Worm (Caenorhabditis elegans) whole organism, young adult: ENCODE results near the gene sri-50.
"Not testable (repeated sequence)": the region's sequence is repeated elsewhere in the genome, so short reads cannot be mapped to it uniquely, and the experiment has no call there.

ENCODE experiments used
- C06A6.2 ChIP-seq: fragments of 200-800 bp; sonication (Bioruptor generic); conservative IDR thresholded peaks from 2 replicates; pipeline ENCODE4 v1.3.6; 2022; ENCODE audit warnings: missing genetic modification characterization, missing compliant biosample characterization
- F37B4.10 ChIP-seq: fragments of 200-800 bp; sonication (Bioruptor generic); IDR thresholded peaks from 2 replicates; pipeline ENCODE4 v1.3.6; 2022; ENCODE audit warnings: missing genetic modification characterization, missing compliant biosample characterization
- F57A8.1 ChIP-seq: fragments of 200-800 bp; sonication (Bioruptor generic); optimal IDR thresholded peaks from 2 replicates; lab custom pipeline; 2018; ENCODE audit warnings: mild to moderate bottlenecking, missing genetic modification characterization, moderate library complexity, missing compliant biosample characterization
- Y53G8AR.9 ChIP-seq: fragments of 200-800 bp; sonication (Bioruptor generic); conservative IDR thresholded peaks from 2 replicates; pipeline ENCODE4 v1.3.6; 2022; ENCODE audit warnings: missing genetic modification reagents, missing genetic modification characterization, missing compliant biosample characterization
- Y67H2A.10 ChIP-seq: fragments of 200-800 bp; sonication (Bioruptor generic); conservative IDR thresholded peaks from 2 replicates; pipeline ENCODE4 v1.3.6; 2022; ENCODE audit warnings: missing genetic modification reagents, missing genetic modification characterization, missing compliant biosample characterization
- attf-6 ChIP-seq: fragments of 200-800 bp; sonication (Bioruptor generic); IDR thresholded peaks from 2 replicates; pipeline ENCODE4 v1.3.6; 2022; ENCODE audit warnings: missing genetic modification reagents, missing genetic modification characterization, missing compliant biosample characterization
- ceh-100 ChIP-seq: fragments of 200-800 bp; sonication (Bioruptor generic); IDR thresholded peaks from 2 replicates; pipeline ENCODE4 v1.3.6; 2022; ENCODE audit warnings: missing genetic modification reagents, missing genetic modification characterization, missing compliant biosample characterization
- dox-1 ChIP-seq: fragments of 200-800 bp; sonication (Bioruptor generic); IDR thresholded peaks from 2 replicates; pipeline ENCODE4 v1.3.6; 2022; ENCODE audit warnings: missing genetic modification reagents, missing genetic modification characterization, missing compliant biosample characterization
- dpff-1 ChIP-seq: sonication (generic microtip); optimal IDR thresholded peaks from 2 replicates; lab custom pipeline; 2017; ENCODE audit warnings: mild to moderate bottlenecking, missing genetic modification characterization, missing compliant biosample characterization
- egrh-3 ChIP-seq: fragments of 200-800 bp; sonication (Bioruptor generic); IDR thresholded peaks from 2 replicates; pipeline ENCODE4 v1.3.6; 2022; ENCODE audit warnings: missing genetic modification reagents, missing genetic modification characterization, missing compliant biosample characterization
- hsf-1 ChIP-seq: fragments of 200-800 bp; sonication (Bioruptor generic); IDR thresholded peaks from 2 replicates; pipeline ENCODE4 v1.3.6; 2022; ENCODE audit warnings: missing genetic modification reagents, missing genetic modification characterization, missing compliant biosample characterization
- lag-1 ChIP-seq: fragments of 200-800 bp; sonication (Bioruptor generic); IDR thresholded peaks from 2 replicates; pipeline ENCODE4 v1.3.6; 2022; ENCODE audit warnings: missing genetic modification reagents, missing genetic modification characterization, missing compliant biosample characterization
- let-607 ChIP-seq, 2 experiments: fragments of 200-800 bp in 1 of 2; sonication (Bioruptor generic) in 1 of 2; sonication (generic microtip) in 1 of 2; optimal IDR thresholded peaks; 2 replicates each; lab custom pipeline; 2016 to 2018; ENCODE audit warnings: mild to moderate bottlenecking in 2 of 2, missing compliant biosample characterization in 2 of 2, missing genetic modification characterization in 2 of 2, moderate library complexity in 2 of 2, missing genotype in 1 of 2
- lin-26 ChIP-seq: fragments of 200-800 bp; sonication (Bioruptor generic); IDR thresholded peaks from 2 replicates; pipeline ENCODE4 v1.3.6; 2022; ENCODE audit warnings: missing genetic modification reagents, missing genetic modification characterization, missing compliant biosample characterization
- lin-40 ChIP-seq: sonication (generic microtip); optimal IDR thresholded peaks from 2 replicates; lab custom pipeline; 2016; ENCODE audit warnings: missing genetic modification characterization, mild to moderate bottlenecking, missing compliant biosample characterization, missing genotype, missing genetic modification reagents
- lir-1 ChIP-seq: fragments of 200-800 bp; sonication (Bioruptor generic); conservative IDR thresholded peaks from 2 replicates; pipeline ENCODE4 v1.3.6; 2022; ENCODE audit warnings: missing genetic modification reagents, missing genetic modification characterization, missing compliant biosample characterization
- nfya-1 ChIP-seq: sonication (generic microtip); optimal IDR thresholded peaks from 2 replicates; lab custom pipeline; 2017; ENCODE audit warnings: antibody characterized with exemption, missing compliant biosample characterization, missing genetic modification characterization, borderline replicate concordance; ENCODE audit not compliant: insufficient read depth
- nfyb-1 ChIP-seq: fragments of 200-800 bp; sonication (Bioruptor generic); IDR thresholded peaks from 2 replicates; pipeline ENCODE4 v1.3.6; 2022; ENCODE audit warnings: missing genetic modification reagents, missing genetic modification characterization, missing compliant biosample characterization
- nhr-80 ChIP-seq: sonication (generic microtip); optimal IDR thresholded peaks from 2 replicates; lab custom pipeline; 2016; ENCODE audit warnings: missing genetic modification characterization, missing compliant biosample characterization
- pha-4 ChIP-seq: fragments of 150-350 bp; sonication (generic microtip); optimal IDR thresholded peaks from 2 replicates; lab custom pipeline; 2014; ENCODE audit warnings: missing biosample characterization, missing genetic modification reagents, missing genetic modification characterization
- rcor-1 ChIP-seq: fragments of 200-800 bp; sonication (Bioruptor generic); IDR thresholded peaks from 2 replicates; pipeline ENCODE4 v1.3.6; 2022; ENCODE audit warnings: missing genetic modification reagents, missing genetic modification characterization, missing compliant biosample characterization
- sea-2 ChIP-seq: fragments of 200-800 bp; sonication (Bioruptor generic); IDR thresholded peaks from 2 replicates; pipeline ENCODE4 v1.3.6; 2022; ENCODE audit warnings: missing genetic modification characterization, missing compliant biosample characterization
- snpc-3.4 ChIP-seq: sonication (generic microtip); optimal IDR thresholded peaks from 2 replicates; lab custom pipeline; 2017; ENCODE audit warnings: missing genetic modification characterization, mild to moderate bottlenecking, missing compliant biosample characterization, antibody characterized with exemption, moderate library complexity, missing genotype, missing genetic modification reagents
- sptf-2 ChIP-seq: fragments of 200-800 bp; sonication (Bioruptor generic); optimal IDR thresholded peaks from 2 replicates; lab custom pipeline; 2018; ENCODE audit warnings: mild to moderate bottlenecking, missing genetic modification characterization, missing compliant biosample characterization
- zfh-2 ChIP-seq: fragments of 200-800 bp; sonication (Bioruptor generic); conservative IDR thresholded peaks from 2 replicates; pipeline ENCODE4 v1.3.6; 2022; ENCODE audit warnings: missing genetic modification reagents, missing genetic modification characterization, missing compliant biosample characterization

The sri-50 gene

ce11 chrII:3172176-3172575, 31.3 kb upstream of the sri-50 start, which contains the start of gene Y27F2A.10:
Y27F2A.10 (minus strand) TSS chrII:3172276.
- TF ChIP-seq Y67H2A.10 (GFP tag; lab: Robert Waterston, UW): no peak
- no peak for TF ChIP-seq attf-6 (GFP tag; lab: Robert Waterston, UW)
- no peak for TF ChIP-seq nhr-80
- TF ChIP-seq hsf-1 (GFP tag; lab: Robert Waterston, UW): no peak
- TF ChIP-seq nfya-1 (tag; lab: Kevin White, UChicago): no peak
- TF ChIP-seq pha-4 (tag; lab: Kevin White, UChicago): no peak
- TF ChIP-seq ceh-100 (GFP tag; lab: Robert Waterston, UW): no peak
- no peak for TF ChIP-seq let-607 (tag; optimal IDR thresholded peaks at IDR 0.05; lab: Kevin White, UChicago)
- TF ChIP-seq sptf-2 (GFP tag; lab: Kevin White, UChicago): no peak
- TF ChIP-seq dpff-1 (tag; lab: Kevin White, UChicago): no peak
- TF ChIP-seq, all 124 proteins: peak for 0

ce11 chrII:3177663-3178062, 25.9 kb upstream of the sri-50 start, which contains the start of gene sri-40:
sri-40 (plus strand) TSS chrII:3177963.
- not testable (repeated sequence) for TF ChIP-seq Y53G8AR.9, nfyb-1, rcor-1 (GFP tag; lab: Robert Waterston, UW)
- TF ChIP-seq, all 124 proteins: peak for 0; not testable (repeated sequence) for 124

ce11 chrII:3183300-3183840, 20.1 kb upstream of the sri-50 start, which contains the start of the genes Y27F2A.6 and Y27F2A.8:
Y27F2A.6 (minus strand) TSS chrII:3183400.
Y27F2A.8 (plus strand) TSS chrII:3183790.
- not testable (repeated sequence) for TF ChIP-seq snpc-3.4; sea-2; dox-1 (GFP tag; lab: Robert Waterston, UW)

- not testable (repeated sequence) for TF ChIP-seq C06A6.2 (GFP tag; lab: Robert Waterston, UW); lin-26 (GFP tag; lab: Robert Waterston, UW); lag-1
Observed at ce11 chrII:3184858-3185257, 18.7 kb upstream of the sri-50 start, which contains the start of gene sri-78. sri-78 (plus strand) TSS chrII:3185158.

ce11 chrII:3185848-3186247, 17.7 kb upstream of the sri-50 start:
- TF ChIP-seq zfh-2 (GFP tag; lab: Robert Waterston, UW): peak; percentile 67
- TF ChIP-seq snpc-3.4: no peak
- TF ChIP-seq, all 124 proteins: peak for 1

ce11 chrII:3189038-3189437, 14.5 kb upstream of the sri-50 start, which contains the start of gene Y27F2A.11:
Y27F2A.11 (plus strand) TSS chrII:3189338.
- not testable (repeated sequence) for TF ChIP-seq lir-1; F57A8.1 (GFP tag; lab: Kevin White, UChicago); hsf-1 (GFP tag; lab: Robert Waterston, UW)
- TF ChIP-seq, all 124 proteins: peak for 0; not testable (repeated sequence) for 124

- not testable (repeated sequence) for TF ChIP-seq lin-40 (tag; lab: Kevin White, UChicago); egrh-3 (GFP tag; lab: Robert Waterston, UW); F37B4.10 (GFP tag; lab: Robert Waterston, UW)
Observed at ce11 chrII:3191544-3191943, 12.0 kb upstream of the sri-50 start, which contains the start of gene Y27F2A.9. Y27F2A.9 (minus strand) TSS chrII:3191644.
